Fruit fly (Drosophila melanogaster) whole organism, wandering third instar larva: ENCODE data around the gene CG42676.

Source experiments
- Abd-B ChIP-seq: fragments of >200 bp; optimal IDR thresholded peaks from 2 replicates; lab custom pipeline; 2017; ENCODE audit warnings: missing biosample characterization, missing genetic modification characterization
- CG32264 ChIP-seq: fragments of 200-800 bp; sonication (Bioruptor generic); optimal IDR thresholded peaks from 2 replicates; lab custom pipeline; 2016; ENCODE audit warnings: missing biosample characterization, missing genetic modification characterization
- CG9705 ChIP-seq: fragments of 200-800 bp; sonication (Bioruptor generic); optimal IDR thresholded peaks from 2 replicates; lab custom pipeline; 2018; ENCODE audit warnings: missing biosample characterization, mild to moderate bottlenecking, missing genetic modification characterization
- CrebA ChIP-seq: fragments of 200-800 bp; sonication (Bioruptor generic); optimal IDR thresholded peaks from 2 replicates; lab custom pipeline; 2016; ENCODE audit warnings: missing biosample characterization, mild to moderate bottlenecking, missing genetic modification characterization, borderline replicate concordance
- Dfd ChIP-seq: fragments of >200 bp; optimal IDR thresholded peaks from 2 replicates; lab custom pipeline; 2017; ENCODE audit warnings: missing biosample characterization, missing genetic modification characterization
- GATAd ChIP-seq: sonication (Bioruptor generic); optimal IDR thresholded peaks from 2 replicates; lab custom pipeline; 2016; ENCODE audit warnings: missing biosample characterization, missing genetic modification characterization
- Hnf4 ChIP-seq: fragments of 200-800 bp; sonication (Bioruptor generic); optimal IDR thresholded peaks from 2 replicates; lab custom pipeline; 2016; ENCODE audit warnings: missing biosample characterization, mild to moderate bottlenecking, missing genetic modification characterization
- Hr78 ChIP-seq: fragments of >200 bp; optimal IDR thresholded peaks from 2 replicates; lab custom pipeline; 2017; ENCODE audit warnings: missing biosample characterization, missing genetic modification characterization
- Hr83 ChIP-seq: fragments of 200-300 bp; sonication (Bioruptor generic); optimal IDR thresholded peaks from 2 replicates; lab custom pipeline; 2016; ENCODE audit warnings: missing biosample characterization, mild to moderate bottlenecking, missing genetic modification characterization, moderate library complexity; ENCODE audit not compliant: poor library complexity, severe bottlenecking
- Jra ChIP-seq: sonication (Bioruptor generic); optimal IDR thresholded peaks from 2 replicates; lab custom pipeline; 2016; ENCODE audit warnings: missing biosample characterization, missing genetic modification characterization
- Mio ChIP-seq: sonication (Bioruptor generic); optimal IDR thresholded peaks from 2 replicates; lab custom pipeline; 2016; ENCODE audit warnings: missing biosample characterization, missing genetic modification characterization
- N ChIP-seq: fragments of >200 bp; optimal IDR thresholded peaks from 2 replicates; lab custom pipeline; 2018; ENCODE audit warnings: missing biosample characterization, missing external identifiers, missing genetic modification characterization
- OdsH ChIP-seq: fragments of 200-800 bp; sonication (Bioruptor generic); optimal IDR thresholded peaks from 2 replicates; lab custom pipeline; 2016; ENCODE audit warnings: missing biosample characterization, mild to moderate bottlenecking, missing genetic modification characterization
- Sp1 ChIP-seq: fragments of 200-800 bp; sonication (Bioruptor generic); optimal IDR thresholded peaks from 3 replicates; lab custom pipeline; 2019; ENCODE audit warnings: missing biosample characterization, mild to moderate bottlenecking, missing genetic modification characterization, moderate library complexity
- Vsx2 ChIP-seq: fragments of 200-300, 225-300 bp; sonication (Bioruptor generic); optimal IDR thresholded peaks from 2 replicates; lab custom pipeline; 2018; ENCODE audit warnings: missing biosample characterization, missing genetic modification characterization; ENCODE audit not compliant: partially characterized antibody
- br ChIP-seq: fragments of 200-800 bp; sonication (Bioruptor generic); optimal IDR thresholded peaks from 2 replicates; lab custom pipeline; 2016; ENCODE audit warnings: missing biosample characterization, missing genetic modification characterization
- brk ChIP-seq: fragments of 200-800 bp; sonication (Bioruptor generic); optimal IDR thresholded peaks from 2 replicates; lab custom pipeline; 2016; ENCODE audit warnings: missing biosample characterization, mild to moderate bottlenecking, missing genetic modification characterization
- dl ChIP-seq, 2 experiments: fragments of 175-275, 200-275 bp in 1 of 2; fragments of 200-275 bp in 1 of 2; sonication (Bioruptor generic); optimal IDR thresholded peaks; lab custom pipeline; 2018; ENCODE audit warnings: mild to moderate bottlenecking in 2 of 2, missing biosample characterization in 2 of 2, missing genetic modification characterization in 2 of 2, moderate library complexity in 2 of 2; ENCODE audit not compliant: partially characterized antibody in 2 of 2, insufficient read depth in 1 of 2
- dmrt93B ChIP-seq: fragments of 200-800 bp; sonication (Bioruptor generic); optimal IDR thresholded peaks from 2 replicates; lab custom pipeline; 2018; ENCODE audit warnings: missing biosample characterization, mild to moderate bottlenecking, missing genetic modification characterization
- dsf ChIP-seq: sonication (Bioruptor generic); optimal IDR thresholded peaks from 2 replicates; lab custom pipeline; 2016; ENCODE audit warnings: missing biosample characterization, missing genetic modification characterization, borderline replicate concordance
- ey ChIP-seq: fragments of 200-800 bp; sonication (Bioruptor generic); optimal IDR thresholded peaks from 2 replicates; lab custom pipeline; 2016; ENCODE audit warnings: missing biosample characterization, missing genetic modification characterization
- foxo ChIP-seq, 2 experiments: fragments of 200-800 bp; sonication (Bioruptor generic); optimal IDR thresholded peaks; 2 replicates in 1 of 2; 3 replicates in 1 of 2; lab custom pipeline; 2016 to 2017; ENCODE audit warnings: missing biosample characterization in 2 of 2, missing genetic modification characterization in 2 of 2
- fru ChIP-seq: fragments of 200-800 bp; sonication (Bioruptor generic); optimal IDR thresholded peaks from 3 replicates; lab custom pipeline; 2016; ENCODE audit warnings: missing biosample characterization, mild to moderate bottlenecking, missing genetic modification characterization
- h ChIP-seq: fragments of 200-800 bp; sonication (Bioruptor generic); optimal IDR thresholded peaks from 3 replicates; lab custom pipeline; 2016; ENCODE audit warnings: missing biosample characterization, mild to moderate bottlenecking, missing genetic modification characterization
- jim ChIP-seq: fragments of 175-275, 200-325 bp; sonication (Bioruptor generic); optimal IDR thresholded peaks from 2 replicates; lab custom pipeline; 2016; ENCODE audit warnings: missing biosample characterization, mild to moderate bottlenecking, missing genetic modification characterization
- lola ChIP-seq: fragments of >200 bp; optimal IDR thresholded peaks from 2 replicates; lab custom pipeline; 2017; ENCODE audit warnings: missing biosample characterization, missing genetic modification characterization
- pan ChIP-seq: fragments of >200 bp; optimal IDR thresholded peaks from 2 replicates; lab custom pipeline; 2017
- psq ChIP-seq: fragments of 200-800 bp; sonication (Bioruptor generic); optimal IDR thresholded peaks from 3 replicates; lab custom pipeline; 2017; ENCODE audit warnings: missing biosample characterization, mild to moderate bottlenecking, missing genetic modification characterization, moderate library complexity
- rgr ChIP-seq: fragments of 200-800 bp; sonication (Bioruptor generic); optimal IDR thresholded peaks from 3 replicates; lab custom pipeline; 2016; ENCODE audit warnings: missing biosample characterization, mild to moderate bottlenecking, missing genetic modification characterization
- sage ChIP-seq: fragments of 200-800 bp; sonication (Bioruptor generic); optimal IDR thresholded peaks from 2 replicates; lab custom pipeline; 2016; ENCODE audit warnings: missing biosample characterization, mild to moderate bottlenecking, missing genetic modification characterization
- usp ChIP-seq: fragments of >200 bp; optimal IDR thresholded peaks from 2 replicates; lab custom pipeline; 2017; ENCODE audit warnings: missing biosample characterization, missing genetic modification characterization
- woc ChIP-seq: sonication (Bioruptor generic); optimal IDR thresholded peaks from 2 replicates; lab custom pipeline; 2016; ENCODE audit warnings: missing biosample characterization, mild to moderate bottlenecking, missing genetic modification characterization

Gene CG42676

dm6 chr3L:1810288-1810687 lies 7.4 kb downstream of the CG42676 start, which contains the start of gene GV1:
Gene GV1, plus strand, starts transcription at chr3L:1810588.
- TF ChIP-seq OdsH (GFP tag; lab: Kevin White, UChicago) = no peak
- TF ChIP-seq foxo (GFP tag; optimal IDR thresholded peaks at IDR 0.05; lab: Kevin White, UChicago) = no peak
- TF ChIP-seq psq = no peak
- no peak for TF ChIP-seq Vsx2 (GFP tag; lab: Kevin White, UChicago)
- peak; percentile 20 for TF ChIP-seq sage (GFP tag; lab: Kevin White, UChicago)
- peak; percentile 33 for TF ChIP-seq Sp1 (GFP tag; lab: Kevin White, UChicago)
- no peak for TF ChIP-seq Jra (GFP tag; lab: Kevin White, UChicago)
- TF ChIP-seq dl (GFP tag; optimal IDR thresholded peaks at IDR 0.05; lab: Kevin White, UChicago; ENCODE audit: insufficient read depth in 1 of 2, partially characterized antibody in 2 of 2) = no peak
- TF ChIP-seq CG32264 (GFP tag; lab: Kevin White, UChicago) = no peak
- TF ChIP-seq Abd-B (GFP tag; lab: Kevin White, UChicago) = no peak
- TF ChIP-seq h (GFP tag; lab: Kevin White, UChicago) = peak; percentile 40
- TF ChIP-seq Hr78 (GFP tag; lab: Kevin White, UChicago) = no peak
- TF ChIP-seq dmrt93B = no peak
- no peak for TF ChIP-seq Hnf4 (GFP tag; lab: Kevin White, UChicago)
- TF ChIP-seq usp = no peak
- TF ChIP-seq CrebA (GFP tag; lab: Kevin White, UChicago) = no peak
- TF ChIP-seq Hr83 (GFP tag; lab: Kevin White, UChicago) = no peak
- no peak for TF ChIP-seq brk (GFP tag; lab: Kevin White, UChicago)
- no peak for TF ChIP-seq woc (GFP tag; lab: Kevin White, UChicago)
- TF ChIP-seq rgr (GFP tag; lab: Kevin White, UChicago) = no peak
- no peak for TF ChIP-seq lola

dm6 chr3L:1816614-1817013 lies 13.7 kb downstream of the CG42676 start:
- TF ChIP-seq dsf (GFP tag; lab: Kevin White, UChicago) = no peak
- no peak for TF ChIP-seq fru
- no peak for TF ChIP-seq Hr78 (GFP tag; lab: Kevin White, UChicago)
- TF ChIP-seq jim = no peak
- no peak for TF ChIP-seq Vsx2 (GFP tag; lab: Kevin White, UChicago)
- no peak for TF ChIP-seq br (GFP tag; lab: Kevin White, UChicago)
- no peak for TF ChIP-seq CG9705

- TF ChIP-seq h (GFP tag; lab: Kevin White, UChicago) = no peak
- no peak for TF ChIP-seq N
- TF ChIP-seq GATAd (GFP tag; lab: Kevin White, UChicago) = no peak
- no peak for TF ChIP-seq Dfd
- no peak for TF ChIP-seq Mio (GFP tag; lab: Kevin White, UChicago)
- no peak for TF ChIP-seq dmrt93B
Measured at dm6 chr3L:1817405-1817804, 14.5 kb downstream of the CG42676 start.

- TF ChIP-seq pan (lab: Kevin White, UChicago) = no peak
- TF ChIP-seq dl (GFP tag; optimal IDR thresholded peaks at IDR 0.05; lab: Kevin White, UChicago; ENCODE audit: insufficient read depth in 1 of 2, partially characterized antibody in 2 of 2) = no peak
Measured at dm6 chr3L:1818834-1819233, 15.9 kb downstream of the CG42676 start.

dm6 chr3L:1821140-1821539 lies 18.2 kb downstream of the CG42676 start:
- no peak for TF ChIP-seq pan (lab: Kevin White, UChicago)
- no peak for TF ChIP-seq Hnf4 (GFP tag; lab: Kevin White, UChicago)
- no peak for TF ChIP-seq usp
- TF ChIP-seq rgr (GFP tag; lab: Kevin White, UChicago) = no peak
- TF ChIP-seq OdsH (GFP tag; lab: Kevin White, UChicago) = no peak
- no peak for TF ChIP-seq dmrt93B
- TF ChIP-seq ey = no peak
- TF ChIP-seq sage (GFP tag; lab: Kevin White, UChicago) = no peak
- TF ChIP-seq jim = no peak
- TF ChIP-seq br (GFP tag; lab: Kevin White, UChicago) = no peak
- TF ChIP-seq CG32264 (GFP tag; lab: Kevin White, UChicago) = no peak
- no peak for TF ChIP-seq CrebA (GFP tag; lab: Kevin White, UChicago)
- TF ChIP-seq GATAd (GFP tag; lab: Kevin White, UChicago) = no peak
- TF ChIP-seq psq = no peak
